Worm (Caenorhabditis elegans) whole organism, early embryonic: Measurements from ENCODE around the gene fipr-7.

Experiments
- B0310.2 ChIP-seq: sonication (generic microtip); optimal IDR thresholded peaks from 2 replicates; lab custom pipeline; 2016; ENCODE audit warnings: mild to moderate bottlenecking, missing genetic modification characterization, missing compliant biosample characterization
- F13C5.2 ChIP-seq: sonication (generic microtip); optimal IDR thresholded peaks from 2 replicates; lab custom pipeline; 2017; ENCODE audit warnings: mild to moderate bottlenecking, missing genetic modification characterization, inconsistent platforms, missing compliant biosample characterization
- aly-1 ChIP-seq: sonication (generic microtip); optimal IDR thresholded peaks from 2 replicates; lab custom pipeline; 2016; ENCODE audit warnings: missing genetic modification characterization, missing compliant biosample characterization
- ama-1 ChIP-seq: fragments of 150-350 bp; optimal IDR thresholded peaks from 2 replicates; lab custom pipeline; 2014
- ceh-13 ChIP-seq: fragments of 200-800 bp; sonication (Bioruptor generic); optimal IDR thresholded peaks from 2 replicates; lab custom pipeline; 2018; ENCODE audit warnings: mild to moderate bottlenecking, missing genetic modification characterization, missing compliant biosample characterization
- ceh-36 ChIP-seq: sonication (generic microtip); optimal IDR thresholded peaks from 2 replicates; lab custom pipeline; 2016; ENCODE audit warnings: missing genetic modification characterization, inconsistent platforms, missing compliant biosample characterization
- ets-7 ChIP-seq: sonication (generic microtip); optimal IDR thresholded peaks from 2 replicates; lab custom pipeline; 2016; ENCODE audit warnings: missing genotype, missing genetic modification characterization, missing compliant biosample characterization
- flt-1 ChIP-seq: fragments of 200-800 bp; sonication (Bioruptor generic); IDR thresholded peaks from 2 replicates; pipeline ENCODE4 v1.3.6; 2022; ENCODE audit warnings: missing genetic modification characterization, missing compliant biosample characterization
- hmbx-1 ChIP-seq: sonication (generic microtip); optimal IDR thresholded peaks from 2 replicates; lab custom pipeline; 2016; ENCODE audit warnings: mild to moderate bottlenecking, missing genetic modification characterization, missing compliant biosample characterization
- hmg-4 ChIP-seq: fragments of 200-800 bp; sonication (Bioruptor generic); optimal IDR thresholded peaks from 2 replicates; lab custom pipeline; 2018; ENCODE audit warnings: mild to moderate bottlenecking, missing genetic modification characterization, missing compliant biosample characterization
- hnd-1 ChIP-seq: sonication (generic microtip); optimal IDR thresholded peaks from 2 replicates; lab custom pipeline; 2016; ENCODE audit warnings: missing genetic modification characterization, missing compliant biosample characterization
- pes-1 ChIP-seq: fragments of 200-800 bp; sonication (Bioruptor generic); IDR thresholded peaks from 2 replicates; pipeline ENCODE4 v1.3.6; 2022; ENCODE audit warnings: missing genetic modification reagents, missing genetic modification characterization, missing compliant biosample characterization
- scrt-1 ChIP-seq: fragments of 200-800 bp; sonication (Bioruptor generic); IDR thresholded peaks from 2 replicates; pipeline ENCODE4 v1.3.6; 2022; ENCODE audit warnings: missing genetic modification characterization, missing compliant biosample characterization
- sea-1 ChIP-seq: fragments of 200-800 bp; sonication (Bioruptor generic); conservative IDR thresholded peaks from 2 replicates; pipeline ENCODE4 v1.3.6; 2022; ENCODE audit warnings: missing genetic modification characterization, missing compliant biosample characterization
- tbx-11 ChIP-seq: fragments of 200-800 bp; sonication (Bioruptor generic); IDR thresholded peaks from 2 replicates; pipeline ENCODE4 v1.3.6; 2022; ENCODE audit warnings: missing genetic modification characterization, missing compliant biosample characterization
- tbx-37 ChIP-seq: fragments of 200-800 bp; sonication (Bioruptor generic); conservative IDR thresholded peaks from 2 replicates; pipeline ENCODE4 v1.3.6; 2022; ENCODE audit warnings: missing genetic modification reagents, missing genetic modification characterization, missing compliant biosample characterization
- tra-4 ChIP-seq: sonication (generic microtip); optimal IDR thresholded peaks from 2 replicates; lab custom pipeline; 2017; ENCODE audit warnings: missing genetic modification characterization, missing compliant biosample characterization

Gene fipr-7

DNA sequence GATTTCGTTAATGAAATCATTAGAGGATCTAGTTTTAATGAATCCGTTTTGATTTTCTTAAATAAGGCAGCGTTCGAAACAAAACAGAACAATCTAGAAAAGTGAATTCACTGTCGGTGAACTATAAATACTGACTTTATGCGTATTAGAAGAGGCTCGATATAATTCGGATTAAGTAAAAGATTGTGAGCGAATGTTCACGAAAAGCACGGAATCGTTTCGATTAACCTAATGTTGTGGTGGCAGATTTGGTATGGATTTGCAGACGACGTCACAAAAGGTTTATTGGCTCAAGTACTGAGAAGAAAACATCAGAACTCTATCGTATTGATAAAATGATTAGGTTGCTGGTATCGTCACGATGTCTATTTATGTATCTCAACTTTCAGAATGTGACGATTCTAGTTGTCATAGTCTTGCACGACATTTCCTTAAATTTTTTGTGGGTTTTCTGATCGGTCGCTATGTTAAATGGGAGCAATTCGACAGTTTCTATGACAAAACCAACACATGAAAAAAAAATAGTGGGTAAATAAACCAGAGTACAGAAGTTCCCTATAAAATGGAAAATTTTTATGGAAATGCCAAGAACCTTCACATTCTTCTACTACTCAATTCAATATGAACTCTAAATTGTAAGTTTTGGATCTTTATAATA lies at the start of gene fipr-7, which contains the start of gene pyt-1:
Gene fipr-7, plus strand, starts transcription at position 608 of the 658 bp plus-strand sequence.
Gene pyt-1, minus strand, starts transcription at position 101 of the 658 bp plus-strand sequence.
- TF ChIP-seq ama-1 (lab: Kevin White, UChicago) = no peak
- TF ChIP-seq hmbx-1 (tag; lab: Kevin White, UChicago) = no peak
- TF ChIP-seq scrt-1 (GFP tag; lab: Robert Waterston, UW) = no peak
- TF ChIP-seq aly-1 (tag; lab: Kevin White, UChicago) = no peak
- TF ChIP-seq tbx-37 (GFP tag; lab: Robert Waterston, UW) = no peak
- no peak for TF ChIP-seq tra-4 (tag; lab: Kevin White, UChicago)
- no peak for TF ChIP-seq ceh-13 (GFP tag; lab: Kevin White, UChicago)
- TF ChIP-seq F13C5.2 (tag; lab: Kevin White, UChicago) = no peak
- no peak for TF ChIP-seq hmg-4 (GFP tag; lab: Kevin White, UChicago)
- TF ChIP-seq ets-7 (tag; lab: Kevin White, UChicago) = no peak
- TF ChIP-seq sea-1 (GFP tag; lab: Robert Waterston, UW) = no peak

DNA sequence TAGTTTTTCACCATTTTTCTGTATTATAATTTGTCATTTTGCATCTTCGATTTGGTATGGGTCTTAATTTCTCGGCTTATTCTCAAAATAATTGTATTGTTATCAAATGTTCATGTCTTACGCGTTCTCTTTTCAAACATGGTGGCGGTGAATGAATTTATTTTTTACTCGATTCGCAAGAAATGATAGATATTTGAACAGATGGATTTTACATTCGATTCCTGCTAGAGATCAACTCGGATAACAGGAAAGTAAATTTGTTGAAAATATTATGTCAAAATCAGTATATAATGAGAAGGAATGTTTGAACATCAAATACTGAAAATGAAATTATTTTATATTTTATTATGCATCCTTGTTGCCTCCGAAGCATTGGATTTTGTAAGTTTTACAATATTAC lies 46.6 kb upstream of the fipr-7 start, which contains the start of gene ZK856.4:
Gene ZK856.4, plus strand, starts transcription at position 301 of the 400 bp plus-strand sequence.
- no peak for TF ChIP-seq B0310.2 (tag; lab: Kevin White, UChicago)
- no peak for TF ChIP-seq tbx-11
- no peak for TF ChIP-seq flt-1
- TF ChIP-seq hnd-1 (tag; lab: Kevin White, UChicago) = no peak

DNA sequence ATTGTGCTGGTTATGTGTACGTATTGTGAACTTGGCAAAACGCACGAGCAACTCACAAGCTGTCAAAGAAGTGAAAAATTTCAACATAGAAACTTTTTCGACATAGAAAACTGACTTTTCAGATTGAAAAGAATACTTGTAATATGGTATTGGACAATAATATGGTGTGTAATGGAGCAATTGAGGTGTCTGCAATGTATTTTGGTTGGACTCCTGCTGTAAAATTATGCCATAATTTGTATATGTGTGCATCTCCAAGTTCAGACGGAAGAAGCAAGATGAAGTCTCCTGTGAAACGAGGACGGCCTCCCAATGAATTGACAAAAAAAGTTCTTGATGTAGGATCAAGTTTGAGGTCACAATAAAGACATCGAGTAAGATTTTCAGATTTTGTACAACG lies 45.8 kb upstream of the fipr-7 start:
- no peak for TF ChIP-seq pes-1 (GFP tag; lab: Robert Waterston, UW)
- TF ChIP-seq B0310.2 (tag; lab: Kevin White, UChicago) = no peak
- TF ChIP-seq scrt-1 (GFP tag; lab: Robert Waterston, UW) = no peak
- no peak for TF ChIP-seq tra-4 (tag; lab: Kevin White, UChicago)
- no peak for TF ChIP-seq hnd-1 (tag; lab: Kevin White, UChicago)
- TF ChIP-seq ets-7 (tag; lab: Kevin White, UChicago) = no peak
- no peak for TF ChIP-seq ceh-36 (tag; lab: Kevin White, UChicago)
- no peak for TF ChIP-seq tbx-11
- TF ChIP-seq sea-1 (GFP tag; lab: Robert Waterston, UW) = no peak
- TF ChIP-seq flt-1 = no peak

DNA sequence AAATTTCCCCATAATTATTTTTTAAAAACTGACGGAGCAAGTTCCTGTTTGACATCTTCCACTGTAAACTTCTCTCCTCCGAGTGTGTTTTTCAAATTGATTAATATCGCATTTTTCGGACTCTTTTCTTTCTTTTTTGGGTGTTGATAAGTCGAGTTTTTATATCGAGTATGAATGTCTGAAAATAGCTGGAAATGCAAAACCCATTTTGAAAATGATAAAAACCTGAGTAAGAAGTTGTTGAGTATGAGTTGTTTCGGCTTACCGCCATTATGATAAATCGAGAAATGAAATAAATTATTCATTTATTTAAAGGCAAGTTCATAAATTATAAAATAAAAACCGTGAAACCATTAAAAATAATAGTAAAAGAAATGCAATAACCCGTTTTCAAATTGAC lies 43.9 kb upstream of the fipr-7 start, which contains the start of gene ZK856.18:
Gene ZK856.18, minus strand, starts transcription at position 289 of the 400 bp plus-strand sequence.
- TF ChIP-seq flt-1 = no peak
- TF ChIP-seq aly-1 (tag; lab: Kevin White, UChicago) = no peak
- no peak for TF ChIP-seq ama-1 (lab: Kevin White, UChicago)
- no peak for TF ChIP-seq ceh-36 (tag; lab: Kevin White, UChicago)
- no peak for TF ChIP-seq F13C5.2 (tag; lab: Kevin White, UChicago)
- no peak for TF ChIP-seq hmg-4 (GFP tag; lab: Kevin White, UChicago)
- TF ChIP-seq ets-7 (tag; lab: Kevin White, UChicago) = no peak
- no peak for TF ChIP-seq sea-1 (GFP tag; lab: Robert Waterston, UW)
- no peak for TF ChIP-seq pes-1 (GFP tag; lab: Robert Waterston, UW)
- no peak for TF ChIP-seq ceh-13 (GFP tag; lab: Kevin White, UChicago)
- TF ChIP-seq hmbx-1 (tag; lab: Kevin White, UChicago) = no peak
- TF ChIP-seq scrt-1 (GFP tag; lab: Robert Waterston, UW) = no peak

DNA sequence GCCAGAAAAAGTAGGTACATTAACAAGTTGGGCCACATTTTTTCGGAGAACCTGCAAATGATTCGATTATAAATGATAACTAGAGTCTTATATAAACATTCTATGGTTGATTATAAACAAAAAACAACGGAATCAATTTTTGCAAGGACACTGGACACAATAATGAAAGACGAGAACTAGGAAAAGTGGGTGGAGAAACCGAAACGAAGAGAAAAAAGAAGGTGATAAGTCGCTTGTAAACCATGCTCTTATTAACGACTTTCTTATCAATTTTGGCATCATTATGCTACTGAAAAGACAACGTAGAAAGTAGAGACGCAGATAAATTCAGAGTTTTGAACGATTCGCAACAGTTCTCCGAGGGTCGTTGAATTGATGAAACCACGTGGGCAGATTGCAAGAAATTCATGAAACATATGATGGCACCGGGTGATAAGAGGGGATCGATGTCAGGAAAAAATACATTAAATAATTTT lies 39.5 kb upstream of the fipr-7 start, which contains the start of gene ZK856.5:
Gene ZK856.5, minus strand, starts transcription at position 51 of the 476 bp plus-strand sequence.
- TF ChIP-seq flt-1 = no peak
- TF ChIP-seq pes-1 (GFP tag; lab: Robert Waterston, UW) = no peak
- no peak for TF ChIP-seq F13C5.2 (tag; lab: Kevin White, UChicago)
- no peak for TF ChIP-seq sea-1 (GFP tag; lab: Robert Waterston, UW)
- no peak for TF ChIP-seq hmg-4 (GFP tag; lab: Kevin White, UChicago)
- no peak for TF ChIP-seq scrt-1 (GFP tag; lab: Robert Waterston, UW)
- no peak for TF ChIP-seq hmbx-1 (tag; lab: Kevin White, UChicago)
- TF ChIP-seq ama-1 (lab: Kevin White, UChicago) = no peak
- no peak for TF ChIP-seq aly-1 (tag; lab: Kevin White, UChicago)
- no peak for TF ChIP-seq ceh-13 (GFP tag; lab: Kevin White, UChicago)

DNA sequence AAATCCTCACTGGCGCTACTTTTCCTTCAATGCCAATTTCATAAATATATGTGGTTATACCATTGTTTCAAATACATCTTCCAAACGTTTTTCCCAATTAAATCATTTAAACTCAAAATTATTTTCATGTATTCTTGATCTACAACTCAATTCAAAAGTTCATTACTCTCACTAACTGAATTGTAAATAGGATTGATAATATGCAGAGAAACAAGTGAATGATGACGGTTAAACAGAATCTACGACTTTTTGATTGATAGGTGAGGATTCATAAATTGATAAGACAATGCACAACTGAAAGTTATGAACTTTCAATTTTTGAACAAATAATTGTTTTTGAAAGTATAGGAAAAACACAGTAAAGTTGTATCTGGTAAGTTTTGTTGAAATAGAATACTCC lies 38.4 kb upstream of the fipr-7 start:
- TF ChIP-seq ceh-36 (tag; lab: Kevin White, UChicago) (no peak), tbx-37 (GFP tag; lab: Robert Waterston, UW) (no peak), hnd-1 (tag; lab: Kevin White, UChicago) (no peak), hmg-4 (GFP tag; lab: Kevin White, UChicago) (no peak), tra-4 (tag; lab: Kevin White, UChicago) (no peak), hmbx-1 (tag; lab: Kevin White, UChicago) (no peak), ets-7 (tag; lab: Kevin White, UChicago) (no peak), sea-1 (GFP tag; lab: Robert Waterston, UW) (no peak), ama-1 (lab: Kevin White, UChicago) (no peak), tbx-11 (no peak), flt-1 (no peak), aly-1 (tag; lab: Kevin White, UChicago) (no peak), F13C5.2 (tag; lab: Kevin White, UChicago) (no peak), B0310.2 (tag; lab: Kevin White, UChicago) (no peak), scrt-1 (GFP tag; lab: Robert Waterston, UW) (no peak), pes-1 (GFP tag; lab: Robert Waterston, UW) (no peak), ceh-13 (GFP tag; lab: Kevin White, UChicago) (no peak)

DNA sequence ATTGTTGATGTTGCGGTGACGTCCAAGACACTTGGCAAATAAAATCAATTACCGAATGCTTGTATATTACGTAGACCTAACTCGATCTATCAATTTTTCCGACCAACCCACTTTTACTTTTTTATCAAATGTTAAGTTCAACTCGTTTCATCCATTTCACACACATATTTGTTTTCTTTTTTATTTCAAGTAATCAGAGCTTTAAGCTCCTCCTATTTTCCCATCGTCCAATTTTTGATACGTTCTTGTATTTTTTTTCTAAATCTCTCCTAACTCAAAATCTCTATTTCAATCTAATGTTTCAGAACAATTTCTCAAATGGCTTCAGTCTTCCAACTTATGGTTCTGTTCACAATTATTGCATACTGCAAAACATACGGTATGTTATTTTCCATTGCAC lies 31.2 kb upstream of the fipr-7 start, which contains the start of gene ZK856.6:
Gene ZK856.6, plus strand, starts transcription at position 301 of the 400 bp plus-strand sequence.
- TF ChIP-seq ama-1 (lab: Kevin White, UChicago) (no peak), F13C5.2 (tag; lab: Kevin White, UChicago) (no peak), aly-1 (tag; lab: Kevin White, UChicago) (no peak), B0310.2 (tag; lab: Kevin White, UChicago) (no peak), scrt-1 (GFP tag; lab: Robert Waterston, UW) (no peak), hmg-4 (GFP tag; lab: Kevin White, UChicago) (no peak), ceh-13 (GFP tag; lab: Kevin White, UChicago) (no peak), tra-4 (tag; lab: Kevin White, UChicago) (no peak), tbx-37 (GFP tag; lab: Robert Waterston, UW) (no peak)
